Fruit fly (Drosophila melanogaster): ENCODE data around the gene CG14683.

CG14683 gene

DNA sequence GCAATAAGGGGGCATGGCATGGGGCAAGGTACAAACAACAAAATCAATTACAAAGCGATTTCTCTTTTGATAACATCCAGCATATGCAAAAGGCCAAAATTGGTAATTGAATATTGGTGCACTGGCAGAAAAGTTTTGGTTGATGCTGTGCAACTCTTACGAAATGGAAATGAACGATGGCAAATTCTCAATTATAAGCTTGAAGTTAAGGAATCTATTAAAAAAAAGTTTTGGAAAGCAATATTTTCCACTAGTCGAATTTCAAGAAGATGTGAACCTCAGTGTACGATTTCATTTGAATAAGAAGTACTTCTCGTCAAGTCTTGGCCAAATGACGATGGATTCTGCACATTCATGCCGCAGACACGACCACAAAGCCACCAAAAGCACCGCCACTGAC, 40.5 kb upstream of the CG14683 start (continued):
- 0 out of 2 replicates have a peak, but pooled peaks have one; percentile 8 for TF ChIP-seq CG4404 (GFP tag; IDR thresholded peaks at IDR 0.05)
- TF ChIP-seq vfl (GFP tag; optimal IDR thresholded peaks at IDR 0.05) = no peak
- no peak for TF ChIP-seq psq (GFP tag; optimal IDR thresholded peaks at IDR 0.05)
- TF ChIP-seq CG8089 (GFP tag; optimal IDR thresholded peaks at IDR 0.05) = no peak
- TF ChIP-seq CG11560 (tag; IDR thresholded peaks at IDR 0.05) = no peak
- TF ChIP-seq CG1792 (GFP tag; optimal IDR thresholded peaks at IDR 0.05) = no peak
- TF ChIP-seq CG9797 (GFP tag; optimal IDR thresholded peaks at IDR 0.05) = no peak
- TF ChIP-seq slou (GFP tag; optimal IDR thresholded peaks at IDR 0.05) = no peak
- TF ChIP-seq CG17359 (tag; optimal IDR thresholded peaks at IDR 0.05) = no peak
- no peak for TF ChIP-seq pho (GFP tag; optimal IDR thresholded peaks at IDR 0.05)
- no peak for TF ChIP-seq Hand (GFP tag; optimal IDR thresholded peaks at IDR 0.05)
- no peak for TF ChIP-seq Sin3A (optimal IDR thresholded peaks at IDR 0.05)
- TF ChIP-seq ci (GFP tag; IDR thresholded peaks at IDR 0.05) = no peak
- no peak for TF ChIP-seq chm (GFP tag; IDR thresholded peaks at IDR 0.05)
- no peak for TF ChIP-seq CG6765 (GFP tag; optimal IDR thresholded peaks at IDR 0.05)
- no peak for TF ChIP-seq grn (GFP tag; optimal IDR thresholded peaks at IDR 0.05)
- TF ChIP-seq CG1024 (GFP tag; IDR thresholded peaks at IDR 0.05) = no peak
- peak; percentile 2 for TF ChIP-seq PHDP (tag; optimal IDR thresholded peaks at IDR 0.05)
- TF ChIP-seq Lhr (GFP tag; optimal IDR thresholded peaks at IDR 0.05) = no peak
- no peak for TF ChIP-seq HHEX (GFP tag; optimal IDR thresholded peaks at IDR 0.05)
- TF ChIP-seq bcd (GFP tag; optimal IDR thresholded peaks at IDR 0.05) = peak; percentile 23
- no peak for TF ChIP-seq Nf-YC (tag; optimal IDR thresholded peaks at IDR 0.05)
- TF ChIP-seq dm (GFP tag; optimal IDR thresholded peaks at IDR 0.05) = no peak
- 0 out of 3 replicates have a peak, but pooled peaks have one; percentile 37 for TF ChIP-seq CG11695 (GFP tag; IDR thresholded peaks at IDR 0.05)
- no peak for TF ChIP-seq Six4 (GFP tag; optimal IDR thresholded peaks at IDR 0.05)
- no peak for TF ChIP-seq abd-A (tag; optimal IDR thresholded peaks at IDR 0.05)
- TF ChIP-seq NK7.1 (GFP tag; optimal IDR thresholded peaks at IDR 0.05) = no peak
- TF ChIP-seq luna (GFP tag; optimal IDR thresholded peaks at IDR 0.05) = no peak
- peak; percentile 23 for TF ChIP-seq tio (GFP tag; optimal IDR thresholded peaks at IDR 0.05)
- no peak for TF ChIP-seq insv (GFP tag; optimal IDR thresholded peaks at IDR 0.05)
- peak; percentile 4 for TF ChIP-seq CG33213 (GFP tag; optimal IDR thresholded peaks at IDR 0.05)
- TF ChIP-seq CG14965 (GFP tag; optimal IDR thresholded peaks at IDR 0.05; ENCODE audit: borderline replicate concordance) = no peak
- no peak for TF ChIP-seq Adf1 (GFP tag; IDR thresholded peaks at IDR 0.05)
- no peak for TF ChIP-seq CG4730 (GFP tag; IDR thresholded peaks at IDR 0.05)
- TF ChIP-seq CG17829 (tag; optimal IDR thresholded peaks at IDR 0.05) = no peak
- no peak for TF ChIP-seq CG9817 (tag; optimal IDR thresholded peaks at IDR 0.05)
- TF ChIP-seq CG13296 (GFP tag; optimal IDR thresholded peaks at IDR 0.05) = no peak
- no peak for TF ChIP-seq Hmx (GFP tag; optimal IDR thresholded peaks at IDR 0.05)
- TF ChIP-seq org-1 (GFP tag; optimal IDR thresholded peaks at IDR 0.05) = no peak
- TF ChIP-seq CG7556 (GFP tag; optimal IDR thresholded peaks at IDR 0.05) = peak; percentile 6
- no peak for TF ChIP-seq shn (GFP tag; optimal IDR thresholded peaks at IDR 0.05)
- peak; percentile 31 for TF ChIP-seq Hsf (GFP tag; optimal IDR thresholded peaks at IDR 0.05)
- TF ChIP-seq Tbp (GFP tag; optimal IDR thresholded peaks at IDR 0.05) = no peak
- no peak for TF ChIP-seq CG42726 (GFP tag; IDR thresholded peaks at IDR 0.05; ENCODE audit: partially characterized antibody)
- TF ChIP-seq gsb (GFP tag; IDR thresholded peaks at IDR 0.05) = no peak
- no peak for TF ChIP-seq fd96Cb (tag; optimal IDR thresholded peaks at IDR 0.05)
- no peak for TF ChIP-seq al (GFP tag; IDR thresholded peaks at IDR 0.05)
- no peak for TF ChIP-seq MTF-1 (GFP tag; optimal IDR thresholded peaks at IDR 0.05; ENCODE audit: borderline replicate concordance)
- TF ChIP-seq CG10267 (tag; optimal IDR thresholded peaks at IDR 0.05) = peak; percentile 5
- no peak for TF ChIP-seq CG11247 (GFP tag; IDR thresholded peaks at IDR 0.05)
- no peak for TF ChIP-seq CG10959 (GFP tag; IDR thresholded peaks at IDR 0.05)
- TF ChIP-seq CG1603 (tag; optimal IDR thresholded peaks at IDR 0.05) = peak; percentile 16
- TF ChIP-seq CG10462 (GFP tag; optimal IDR thresholded peaks at IDR 0.05) = no peak

Measured in whole organism, embryonic.